Fruit fly (Drosophila melanogaster): Measurements from ENCODE around the gene loqs.
A peak's percentile ranks its signal among the peaks of the same experiment; 100 is the strongest.

loqs gene

DNA sequence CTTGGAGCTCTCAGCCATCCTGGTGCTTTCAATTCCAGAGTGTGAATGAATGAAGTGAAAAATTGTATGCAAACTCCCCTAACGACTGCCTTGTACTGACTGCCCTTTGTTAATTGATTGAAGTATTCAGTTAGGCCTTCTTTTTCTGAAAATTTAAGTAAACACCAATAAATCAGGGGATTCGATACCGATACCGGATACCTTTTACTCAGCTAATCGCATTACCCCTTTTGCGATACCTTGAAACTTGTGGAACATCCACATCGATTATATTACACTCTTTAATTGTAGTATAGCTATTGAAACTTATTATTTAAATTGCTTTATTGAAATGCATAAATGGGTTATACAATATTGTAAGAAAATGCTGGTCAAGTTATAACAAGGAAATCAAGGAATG is 13.6 kb downstream of the loqs start, which contains the start of gene CG16957:
Gene CG16957 (minus strand): TSS at position 101 of the 400 bp plus-strand sequence.
- TF ChIP-seq Mnt (GFP tag; optimal IDR thresholded peaks at IDR 0.05) (no peak), CG33017 (tag; optimal IDR thresholded peaks at IDR 0.05) (no peak), toe (GFP tag; optimal IDR thresholded peaks at IDR 0.05) (no peak), bab1 (GFP tag; optimal IDR thresholded peaks at IDR 0.05) (no peak), Hr96 (GFP tag; optimal IDR thresholded peaks at IDR 0.05) (no peak), CG5204 (GFP tag; optimal IDR thresholded peaks at IDR 0.05) (no peak), CG12768 (GFP tag; optimal IDR thresholded peaks at IDR 0.05) (no peak)

DNA sequence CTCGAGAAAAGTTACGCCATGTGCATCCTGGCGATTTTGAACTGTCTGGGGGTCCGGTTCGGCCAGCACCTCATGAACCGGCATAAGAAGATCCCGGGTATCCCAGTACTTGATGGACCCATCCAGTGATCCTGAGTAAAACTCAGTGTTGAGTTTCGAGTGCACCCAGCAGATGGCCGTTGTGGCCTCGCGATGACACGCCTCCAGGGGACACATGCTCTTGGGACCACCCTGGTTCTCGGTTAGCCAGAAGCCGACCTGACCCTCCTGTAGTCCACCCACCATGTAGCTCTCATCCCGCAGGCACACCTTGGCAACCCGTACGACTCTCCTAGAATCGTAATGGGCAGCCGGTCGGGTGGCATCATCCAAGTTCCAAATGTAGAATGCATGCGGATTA is 14.9 kb downstream of the loqs start:
- TF ChIP-seq bab1 (GFP tag; optimal IDR thresholded peaks at IDR 0.05): no peak
- TF ChIP-seq cnc (optimal IDR thresholded peaks at IDR 0.05): no peak
- no peak for TF ChIP-seq Hr96 (GFP tag; optimal IDR thresholded peaks at IDR 0.05)
- TF ChIP-seq Clk (GFP tag; optimal IDR thresholded peaks at IDR 0.05): no peak
- no peak for TF ChIP-seq CG7101 (tag; optimal IDR thresholded peaks at IDR 0.05)
- no peak for TF ChIP-seq toe (GFP tag; optimal IDR thresholded peaks at IDR 0.05)
- no peak for TF ChIP-seq CG5204 (GFP tag; optimal IDR thresholded peaks at IDR 0.05)
- TF ChIP-seq Crg-1 (GFP tag; optimal IDR thresholded peaks at IDR 0.05): no peak
- TF ChIP-seq kay (GFP tag; ENCODE audit: borderline replicate concordance): no peak
- no peak for TF ChIP-seq CG33017 (tag; optimal IDR thresholded peaks at IDR 0.05)
- TF ChIP-seq ovo (GFP tag; optimal IDR thresholded peaks at IDR 0.05): no peak
- no peak for TF ChIP-seq CG7045 (GFP tag; optimal IDR thresholded peaks at IDR 0.05)
- TF ChIP-seq CG11617 (GFP tag; optimal IDR thresholded peaks at IDR 0.05): no peak
- no peak for TF ChIP-seq tj (GFP tag; optimal IDR thresholded peaks at IDR 0.05)
- TF ChIP-seq cic (GFP tag; optimal IDR thresholded peaks at IDR 0.05): no peak
- no peak for TF ChIP-seq pad (GFP tag; optimal IDR thresholded peaks at IDR 0.05)
- TF ChIP-seq CG14711 (tag; optimal IDR thresholded peaks at IDR 0.05): no peak
- TF ChIP-seq CG12768 (GFP tag; optimal IDR thresholded peaks at IDR 0.05): no peak
- no peak for TF ChIP-seq CG1620 (GFP tag; optimal IDR thresholded peaks at IDR 0.05)
- TF ChIP-seq Mnt (GFP tag; optimal IDR thresholded peaks at IDR 0.05): no peak

DNA sequence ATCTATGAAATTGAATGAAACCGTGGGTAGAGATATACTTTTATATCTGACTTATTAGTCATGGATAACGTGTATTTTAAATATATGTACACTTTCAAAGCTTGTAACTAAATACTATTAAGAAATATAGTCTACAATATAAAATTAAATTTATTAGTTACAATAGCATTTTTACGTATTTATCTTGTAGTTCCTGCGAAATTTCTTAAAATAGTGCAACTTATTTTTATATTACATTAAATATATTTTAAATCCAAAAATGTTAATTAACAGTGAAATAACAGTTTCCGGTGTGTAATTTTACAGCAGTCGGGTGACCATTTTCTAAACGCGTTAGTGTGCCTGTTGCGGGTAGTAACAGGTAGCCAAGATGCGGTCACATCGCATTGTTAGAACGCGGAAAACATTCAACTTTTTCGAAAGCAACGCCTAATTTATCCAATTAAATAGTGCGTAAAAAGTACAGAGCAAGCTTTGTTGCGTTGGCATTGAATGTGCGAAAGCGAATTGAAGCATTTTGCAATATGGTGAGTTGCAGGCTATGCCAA is 16.2 kb downstream of the loqs start, which contains the start of the genes CG10859 and CG7110:
Gene CG10859 (minus strand): TSS at position 51 of the 548 bp plus-strand sequence.
Gene CG7110 (plus strand): TSS at position 378 of the 548 bp plus-strand sequence.
- TF ChIP-seq cic (GFP tag; optimal IDR thresholded peaks at IDR 0.05) (no peak), Crg-1 (GFP tag; optimal IDR thresholded peaks at IDR 0.05) (peak; percentile 50), CG14711 (tag; optimal IDR thresholded peaks at IDR 0.05) (peak; percentile 46), CG7101 (tag; optimal IDR thresholded peaks at IDR 0.05) (peak; percentile 72), Clk (GFP tag; optimal IDR thresholded peaks at IDR 0.05) (no peak), tj (GFP tag; optimal IDR thresholded peaks at IDR 0.05) (no peak), CG1620 (GFP tag; optimal IDR thresholded peaks at IDR 0.05) (peak; percentile 18), cnc (optimal IDR thresholded peaks at IDR 0.05) (no peak), ovo (GFP tag; optimal IDR thresholded peaks at IDR 0.05) (peak; percentile 11), pad (GFP tag; optimal IDR thresholded peaks at IDR 0.05) (peak; percentile 28), CG11617 (GFP tag; optimal IDR thresholded peaks at IDR 0.05) (peak; percentile 5), CG7045 (GFP tag; optimal IDR thresholded peaks at IDR 0.05) (peak; percentile 44), CG33017 (tag; optimal IDR thresholded peaks at IDR 0.05) (peak; percentile 25), CG12768 (GFP tag; optimal IDR thresholded peaks at IDR 0.05) (no peak), toe (GFP tag; optimal IDR thresholded peaks at IDR 0.05) (no peak), Mnt (GFP tag; optimal IDR thresholded peaks at IDR 0.05) (peak; percentile 41), kay (GFP tag; ENCODE audit: borderline replicate concordance) (no peak), bab1 (GFP tag; optimal IDR thresholded peaks at IDR 0.05) (peak; percentile 97), CG5204 (GFP tag; optimal IDR thresholded peaks at IDR 0.05) (no peak)

DNA sequence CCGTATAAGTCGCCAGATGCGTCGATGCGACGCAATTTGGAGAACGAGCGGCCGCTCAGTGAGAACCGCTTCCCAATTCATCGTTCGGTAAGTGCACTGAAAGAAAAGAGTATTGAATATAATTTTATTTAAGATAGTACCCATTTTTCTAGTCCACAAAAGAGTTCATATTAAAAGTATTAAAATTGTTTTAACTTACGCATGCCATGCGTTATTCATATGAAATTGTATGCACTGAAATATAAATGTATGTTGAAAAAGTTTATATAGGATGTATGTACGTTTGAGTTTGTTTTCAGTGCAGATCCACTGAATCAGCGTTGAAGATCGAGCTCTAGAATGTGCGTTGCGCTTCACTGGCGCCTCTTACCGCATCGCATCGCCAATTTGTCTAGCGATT is 17.1 kb downstream of the loqs start:
- TF ChIP-seq pad (GFP tag; optimal IDR thresholded peaks at IDR 0.05): no peak
- no peak for TF ChIP-seq Crg-1 (GFP tag; optimal IDR thresholded peaks at IDR 0.05)
- TF ChIP-seq ovo (GFP tag; optimal IDR thresholded peaks at IDR 0.05): no peak
- no peak for TF ChIP-seq cic (GFP tag; optimal IDR thresholded peaks at IDR 0.05)
- TF ChIP-seq CG7101 (tag; optimal IDR thresholded peaks at IDR 0.05): peak; percentile 25
- TF ChIP-seq Mnt (GFP tag; optimal IDR thresholded peaks at IDR 0.05): no peak
- TF ChIP-seq Hr96 (GFP tag; optimal IDR thresholded peaks at IDR 0.05): no peak
- TF ChIP-seq cnc (optimal IDR thresholded peaks at IDR 0.05): no peak
- TF ChIP-seq CG33017 (tag; optimal IDR thresholded peaks at IDR 0.05): peak; percentile 0
- no peak for TF ChIP-seq CG1620 (GFP tag; optimal IDR thresholded peaks at IDR 0.05)
- TF ChIP-seq tj (GFP tag; optimal IDR thresholded peaks at IDR 0.05): no peak
- TF ChIP-seq CG7045 (GFP tag; optimal IDR thresholded peaks at IDR 0.05): no peak
- TF ChIP-seq Clk (GFP tag; optimal IDR thresholded peaks at IDR 0.05): no peak
- no peak for TF ChIP-seq CG11617 (GFP tag; optimal IDR thresholded peaks at IDR 0.05)
- TF ChIP-seq toe (GFP tag; optimal IDR thresholded peaks at IDR 0.05): peak; percentile 37
- TF ChIP-seq CG5204 (GFP tag; optimal IDR thresholded peaks at IDR 0.05): peak; percentile 7
- TF ChIP-seq CG14711 (tag; optimal IDR thresholded peaks at IDR 0.05): no peak
- no peak for TF ChIP-seq CG12768 (GFP tag; optimal IDR thresholded peaks at IDR 0.05)
- no peak for TF ChIP-seq kay (GFP tag; ENCODE audit: borderline replicate concordance)
- peak; percentile 54 for TF ChIP-seq bab1 (GFP tag; optimal IDR thresholded peaks at IDR 0.05)

DNA sequence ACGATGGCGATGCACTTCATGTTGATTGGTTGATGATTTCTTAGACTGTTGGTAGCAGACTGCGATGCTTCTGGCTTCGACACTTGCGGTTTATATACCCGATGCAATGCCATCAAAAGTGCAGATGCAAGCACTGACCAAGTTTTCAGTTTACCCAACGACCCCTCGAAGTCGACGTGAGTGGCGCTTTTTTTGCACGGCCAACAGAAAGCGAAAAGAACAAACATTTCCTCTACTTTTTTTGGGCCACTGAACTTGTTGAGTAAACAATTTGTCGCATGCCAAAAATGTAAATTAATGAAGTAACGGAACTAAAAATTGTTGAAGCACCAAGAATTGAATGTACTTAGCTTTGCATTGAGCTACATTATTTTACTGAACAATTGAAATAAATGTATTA is 29.1 kb downstream of the loqs start, which contains the start of gene Vm34Ca:
Gene Vm34Ca (minus strand): TSS at position 66 of the 400 bp plus-strand sequence.
- TF ChIP-seq tj (GFP tag; optimal IDR thresholded peaks at IDR 0.05): peak; percentile 99
- no peak for TF ChIP-seq pad (GFP tag; optimal IDR thresholded peaks at IDR 0.05)
- TF ChIP-seq bab1 (GFP tag; optimal IDR thresholded peaks at IDR 0.05): peak; percentile 49

DNA sequence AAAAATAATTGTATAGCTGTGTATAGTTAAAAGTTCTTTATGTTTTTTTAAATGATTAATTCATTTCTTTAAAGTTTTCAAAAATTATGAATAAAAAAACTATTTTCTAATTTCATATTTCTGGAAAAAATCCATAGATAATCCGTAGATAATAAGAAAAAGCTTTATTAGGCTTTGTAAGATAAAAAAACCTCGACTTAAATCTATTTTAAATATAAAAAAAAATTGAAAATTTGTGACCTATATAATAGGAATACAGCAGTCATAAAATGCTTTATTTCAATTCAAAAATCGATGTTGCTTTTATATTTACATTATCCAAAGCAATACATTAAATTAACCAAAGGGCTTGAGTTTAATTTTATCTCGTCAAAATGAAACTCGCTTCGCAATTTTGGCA is 29.8 kb downstream of the loqs start, which contains the start of gene Flad2:
Gene Flad2 (plus strand): TSS at position 301 of the 400 bp plus-strand sequence.
- TF ChIP-seq pad (GFP tag; optimal IDR thresholded peaks at IDR 0.05): no peak
- TF ChIP-seq Crg-1 (GFP tag; optimal IDR thresholded peaks at IDR 0.05): no peak
